Worm (Caenorhabditis elegans) whole organism, L3 larva: ENCODE results near the gene patr-1.

Experiments
- R02D3.7 ChIP-seq: fragments of 150-350 bp; optimal IDR thresholded peaks from 2 replicates; lab custom pipeline; 2014; ENCODE audit warnings: missing biosample characterization, missing genetic modification characterization
- ZK546.5 ChIP-seq: sonication (generic microtip); optimal IDR thresholded peaks from 2 replicates; lab custom pipeline; 2017; ENCODE audit warnings: missing biosample characterization, missing genetic modification characterization
- aly-2 ChIP-seq: fragments of 150-350 bp; optimal IDR thresholded peaks from 2 replicates; lab custom pipeline; 2014; ENCODE audit warnings: missing biosample characterization, missing genetic modification characterization
- ama-1 ChIP-seq: fragments of 150-350 bp; optimal IDR thresholded peaks from 2 replicates; lab custom pipeline; 2018
- ceh-16 ChIP-seq: sonication (generic microtip); optimal IDR thresholded peaks from 2 replicates; lab custom pipeline; 2017; ENCODE audit warnings: missing biosample characterization, missing genetic modification characterization
- ceh-28 ChIP-seq: fragments of 150-350 bp; optimal IDR thresholded peaks from 2 replicates; lab custom pipeline; 2014; ENCODE audit warnings: missing biosample characterization, missing genetic modification reagents, missing genetic modification characterization
- ceh-82 ChIP-seq: fragments of 150-350 bp; optimal IDR thresholded peaks from 2 replicates; lab custom pipeline; 2014; ENCODE audit warnings: missing biosample characterization, missing genetic modification characterization
- ceh-9 ChIP-seq: sonication (generic microtip); optimal IDR thresholded peaks from 2 replicates; lab custom pipeline; 2018; ENCODE audit warnings: missing biosample characterization, missing genetic modification characterization
- egl-27 ChIP-seq: sonication (generic microtip); optimal IDR thresholded peaks from 4 replicates; lab custom pipeline; 2017; ENCODE audit warnings: missing biosample characterization, missing genetic modification reagents, missing genetic modification characterization
- egl-5 ChIP-seq: fragments of 150-350 bp; optimal IDR thresholded peaks from 2 replicates; lab custom pipeline; 2017; ENCODE audit warnings: missing biosample characterization, missing genetic modification reagents, missing genetic modification characterization, inconsistent platforms
- elt-1 ChIP-seq: fragments of 150-350 bp; optimal IDR thresholded peaks from 2 replicates; lab custom pipeline; 2014; ENCODE audit warnings: missing biosample characterization, missing genetic modification characterization
- elt-2 ChIP-seq: sonication (generic microtip); optimal IDR thresholded peaks from 2 replicates; lab custom pipeline; 2016; ENCODE audit warnings: missing genetic modification reagents, mild to moderate bottlenecking, missing genetic modification characterization, missing compliant biosample characterization
- elt-3 ChIP-seq, 3 experiments: fragments of 150-350 bp in 1 of 3; sonication (generic microtip) in 2 of 3; optimal IDR thresholded peaks; 2 replicates in 2 of 3; 4 replicates in 1 of 3; lab custom pipeline; 2014 to 2017; ENCODE audit warnings: missing biosample characterization in 3 of 3, missing genetic modification characterization in 3 of 3
- fkh-10 ChIP-seq: sonication (generic microtip); optimal IDR thresholded peaks from 2 replicates; lab custom pipeline; 2017; ENCODE audit warnings: missing biosample characterization, missing genetic modification reagents, missing genetic modification characterization
- fkh-2 ChIP-seq: fragments of 150-350 bp; optimal IDR thresholded peaks from 2 replicates; lab custom pipeline; 2014; ENCODE audit warnings: missing biosample characterization, missing genetic modification reagents, missing genetic modification characterization
- fos-1 ChIP-seq: fragments of 150-350 bp; optimal IDR thresholded peaks from 2 replicates; lab custom pipeline; 2014; ENCODE audit warnings: missing biosample characterization, missing genetic modification characterization
- hmg-11 ChIP-seq: sonication (generic microtip); optimal IDR thresholded peaks from 2 replicates; lab custom pipeline; 2016; ENCODE audit warnings: missing genetic modification characterization, missing compliant biosample characterization
- jun-1 ChIP-seq: fragments of 150-350 bp; optimal IDR thresholded peaks from 2 replicates; lab custom pipeline; 2014; ENCODE audit warnings: missing biosample characterization, missing genetic modification reagents, missing genetic modification characterization
- lin-15B ChIP-seq: fragments of 150-350 bp; optimal IDR thresholded peaks from 2 replicates; lab custom pipeline; 2014; ENCODE audit warnings: missing biosample characterization, missing genetic modification characterization
- lin-39 ChIP-seq: fragments of 150-350 bp; optimal IDR thresholded peaks from 2 replicates; lab custom pipeline; 2018; ENCODE audit warnings: missing biosample characterization, missing genetic modification reagents, missing genetic modification characterization
- lsy-12 ChIP-seq: sonication (generic microtip); optimal IDR thresholded peaks from 2 replicates; lab custom pipeline; 2016; ENCODE audit warnings: mild to moderate bottlenecking, missing genetic modification characterization, missing compliant biosample characterization
- mdl-1 ChIP-seq: fragments of 150-350 bp; optimal IDR thresholded peaks from 2 replicates; lab custom pipeline; 2014; ENCODE audit warnings: missing biosample characterization, missing genetic modification characterization
- mml-1 ChIP-seq: fragments of 150-350 bp; sonication (generic microtip); optimal IDR thresholded peaks from 3 replicates; lab custom pipeline; 2014; ENCODE audit warnings: missing biosample characterization, missing genetic modification characterization
- nfya-1 ChIP-seq: sonication (generic microtip); optimal IDR thresholded peaks from 2 replicates; lab custom pipeline; 2017; ENCODE audit warnings: missing genetic modification characterization, mild to moderate bottlenecking, missing compliant biosample characterization, antibody characterized with exemption, moderate library complexity; ENCODE audit not compliant: insufficient read depth
- nhr-11 ChIP-seq: fragments of 150-350 bp; optimal IDR thresholded peaks from 2 replicates; lab custom pipeline; 2014; ENCODE audit warnings: missing biosample characterization, missing genetic modification characterization
- nhr-12 ChIP-seq: fragments of 150-350 bp; optimal IDR thresholded peaks from 2 replicates; lab custom pipeline; 2014; ENCODE audit warnings: missing biosample characterization, missing genetic modification characterization
- nhr-23 ChIP-seq: fragments of 150-350 bp; optimal IDR thresholded peaks from 2 replicates; lab custom pipeline; 2014; ENCODE audit warnings: missing biosample characterization, missing genetic modification reagents, missing genetic modification characterization
- nhr-25 ChIP-seq: sonication (generic microtip); optimal IDR thresholded peaks from 2 replicates; lab custom pipeline; 2017; ENCODE audit warnings: missing biosample characterization, missing genetic modification characterization
- nhr-28 ChIP-seq: fragments of 150-350 bp; optimal IDR thresholded peaks from 2 replicates; lab custom pipeline; 2014; ENCODE audit warnings: missing biosample characterization, missing genetic modification characterization
- nhr-43 ChIP-seq: sonication (generic microtip); optimal IDR thresholded peaks from 2 replicates; lab custom pipeline; 2016; ENCODE audit warnings: mild to moderate bottlenecking, missing genetic modification characterization, missing compliant biosample characterization; ENCODE audit not compliant: poor library complexity, severe bottlenecking
- nhr-67 ChIP-seq: fragments of 150-350 bp; optimal IDR thresholded peaks from 2 replicates; lab custom pipeline; 2014; ENCODE audit warnings: missing biosample characterization, missing genetic modification characterization
- nhr-76 ChIP-seq: fragments of 150-350 bp; sonication (generic microtip); optimal IDR thresholded peaks from 5 replicates; lab custom pipeline; 2014; ENCODE audit warnings: missing biosample characterization, missing genetic modification characterization
- nhr-77 ChIP-seq: fragments of 150-350 bp; optimal IDR thresholded peaks from 2 replicates; lab custom pipeline; 2014; ENCODE audit warnings: missing biosample characterization, missing genetic modification characterization
- pha-4 ChIP-seq: fragments of 150-350 bp; optimal IDR thresholded peaks from 2 replicates; lab custom pipeline; 2014; ENCODE audit warnings: missing biosample characterization, missing genetic modification reagents, missing genetic modification characterization
- pqm-1 ChIP-seq: fragments of 150-350 bp; optimal IDR thresholded peaks from 2 replicates; lab custom pipeline; 2017; ENCODE audit warnings: missing biosample characterization, missing genetic modification characterization, inconsistent platforms
- sea-2 ChIP-seq: fragments of 150-350 bp; sonication (generic microtip); optimal IDR thresholded peaks from 4 replicates; lab custom pipeline; 2014; ENCODE audit warnings: missing biosample characterization, missing genetic modification reagents, missing genetic modification characterization
- skn-1 ChIP-seq: fragments of 150-350 bp; optimal IDR thresholded peaks from 2 replicates; lab custom pipeline; 2014; ENCODE audit warnings: missing biosample characterization, missing genetic modification characterization
- unc-62 ChIP-seq: fragments of 150-350 bp; sonication (generic microtip); optimal IDR thresholded peaks from 4 replicates; lab custom pipeline; 2014; ENCODE audit warnings: missing biosample characterization, missing genetic modification reagents, missing genetic modification characterization
- zag-1 ChIP-seq: fragments of 150-350 bp; optimal IDR thresholded peaks from 2 replicates; lab custom pipeline; 2014; ENCODE audit warnings: missing biosample characterization, missing genetic modification characterization
- ztf-4 ChIP-seq: fragments of 150-350 bp; optimal IDR thresholded peaks from 2 replicates; lab custom pipeline; 2014; ENCODE audit warnings: missing biosample characterization, missing genetic modification characterization

patr-1 gene

DNA sequence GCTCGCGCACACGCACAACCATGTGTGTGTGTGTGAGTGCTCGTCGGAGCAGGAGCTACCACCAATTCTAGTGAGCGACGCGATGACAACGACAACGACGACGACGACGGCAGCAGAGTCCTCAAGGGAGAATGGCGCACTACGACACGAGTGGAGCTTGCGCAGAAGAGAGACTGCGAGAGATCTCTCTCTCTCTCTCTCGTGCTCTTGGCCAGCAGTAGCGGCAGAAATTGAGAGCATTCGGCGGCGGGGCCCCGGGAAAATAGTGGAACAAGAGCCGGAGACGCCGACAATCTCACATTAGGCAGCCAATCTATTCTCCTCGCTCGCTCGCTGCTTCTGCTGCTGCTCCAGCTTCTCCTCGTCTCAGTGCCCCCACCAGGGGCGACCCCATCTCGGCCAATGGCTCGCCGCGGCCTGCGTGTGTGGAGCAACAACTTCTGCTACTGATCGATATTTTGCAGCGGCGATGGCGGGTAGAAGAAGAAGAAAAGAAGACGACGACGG, 30.9 kb downstream of the patr-1 start (continued):
- TF ChIP-seq fkh-10 (GFP tag; lab: Kevin White, UChicago), result peak; percentile 30
- TF ChIP-seq zag-1 (tag; lab: Kevin White, UChicago), result peak; percentile 22
- no peak for TF ChIP-seq nhr-28 (tag; lab: Kevin White, UChicago)

DNA sequence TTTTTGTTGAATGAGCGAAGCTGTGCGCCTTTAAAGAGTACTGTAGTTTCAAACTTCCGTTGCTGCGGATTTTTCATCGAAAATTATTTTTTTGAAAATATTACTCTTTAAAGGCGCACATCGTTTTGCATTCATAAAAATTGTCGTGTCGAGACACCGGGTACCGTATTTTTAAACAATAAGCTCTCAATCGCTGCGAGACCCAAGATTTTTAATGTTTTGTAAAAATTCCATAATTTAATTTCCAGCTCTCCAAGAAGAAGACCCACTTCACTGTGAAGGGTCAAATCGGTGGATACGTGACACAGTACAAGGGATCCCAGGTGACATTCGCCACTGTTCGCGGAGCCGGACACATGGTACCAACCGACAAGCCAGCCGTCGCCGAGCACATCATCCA, 35.4 kb downstream of the patr-1 start:
- no peak for TF ChIP-seq nhr-12 (tag; lab: Kevin White, UChicago)
- no peak for TF ChIP-seq ceh-9 (tag; lab: Kevin White, UChicago)
- no peak for TF ChIP-seq ztf-4 (tag; lab: Kevin White, UChicago)
- TF ChIP-seq lin-15B, result no peak
- TF ChIP-seq R02D3.7 (tag; lab: Kevin White, UChicago), result no peak
- no peak for TF ChIP-seq elt-1 (tag; lab: Kevin White, UChicago)
- no peak for TF ChIP-seq hmg-11 (tag; lab: Kevin White, UChicago)
- TF ChIP-seq fkh-2 (tag; lab: Kevin White, UChicago), result no peak
- TF ChIP-seq sea-2 (GFP tag; lab: Kevin White, UChicago), result no peak
- no peak for TF ChIP-seq nfya-1 (tag; lab: Kevin White, UChicago)
- TF ChIP-seq nhr-25 (tag; lab: Kevin White, UChicago), result no peak
- no peak for TF ChIP-seq nhr-28 (tag; lab: Kevin White, UChicago)
- TF ChIP-seq ceh-82 (tag; lab: Kevin White, UChicago), result no peak
- TF ChIP-seq lsy-12 (tag; lab: Kevin White, UChicago), result no peak
- no peak for TF ChIP-seq egl-5 (tag; lab: Kevin White, UChicago)

DNA sequence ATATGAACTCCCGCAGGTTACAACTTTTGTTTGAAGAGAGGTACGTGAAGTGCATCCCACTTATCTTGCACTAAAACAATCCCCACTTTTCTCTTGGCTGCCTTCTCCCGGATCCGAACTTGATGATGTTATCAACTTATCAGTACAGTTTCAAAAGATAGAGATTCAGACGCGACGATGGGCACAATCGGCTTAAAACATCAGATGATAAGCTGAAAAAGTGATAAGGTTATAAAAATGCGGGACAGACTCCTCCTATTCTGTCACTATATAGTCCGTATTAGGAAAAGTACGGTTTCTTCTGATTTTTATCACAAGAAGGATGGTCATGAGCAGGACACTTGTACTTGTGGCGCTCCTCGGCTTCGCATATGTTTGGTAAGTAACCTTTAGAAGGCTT, 38.5 kb downstream of the patr-1 start, which contains the start of gene ctsa-1.2:
Gene ctsa-1.2, plus strand, starts transcription at position 160 of the 400 bp plus-strand sequence.
- TF ChIP-seq elt-1 (tag; lab: Kevin White, UChicago), result no peak
- TF ChIP-seq nhr-12 (tag; lab: Kevin White, UChicago), result no peak
- TF ChIP-seq nhr-11 (tag; lab: Kevin White, UChicago), result no peak
- TF ChIP-seq elt-2 (tag; lab: Kevin White, UChicago), result peak; percentile 94
- peak; percentile 94 for TF ChIP-seq pqm-1
- TF ChIP-seq skn-1 (tag; lab: Kevin White, UChicago), result no peak

DNA sequence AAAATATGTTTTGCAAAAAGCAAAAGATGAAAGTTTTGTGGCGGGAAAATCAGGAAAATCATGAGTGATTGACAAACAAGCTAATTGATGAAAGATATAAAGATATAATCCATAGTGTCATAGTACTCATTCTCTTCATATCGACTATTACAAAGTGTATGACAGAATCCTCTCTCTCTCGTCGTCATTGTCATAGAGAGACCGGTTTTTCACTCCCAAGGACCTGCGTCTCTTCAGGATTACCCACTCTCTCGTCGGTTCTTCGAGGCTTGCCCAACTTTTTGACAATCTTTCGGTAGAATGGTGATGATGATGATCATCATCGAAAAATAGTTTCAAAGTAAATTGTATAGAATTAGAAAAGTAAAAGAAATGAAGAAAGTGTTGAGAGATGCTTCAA, 40.4 kb downstream of the patr-1 start:
- peak; percentile 36 for TF ChIP-seq nfya-1 (tag; lab: Kevin White, UChicago)
- no peak for TF ChIP-seq jun-1 (tag; lab: Kevin White, UChicago)
- no peak for TF ChIP-seq aly-2 (tag; lab: Kevin White, UChicago)
- TF ChIP-seq nhr-43 (tag; lab: Kevin White, UChicago), result peak; percentile 79
- no peak for TF ChIP-seq lin-39 (tag; lab: Kevin White, UChicago)
- no peak for TF ChIP-seq ceh-16 (tag; lab: Kevin White, UChicago)
- no peak for TF ChIP-seq nhr-12 (tag; lab: Kevin White, UChicago)
- TF ChIP-seq nhr-23 (tag; lab: Kevin White, UChicago), result peak; percentile 83
- no peak for TF ChIP-seq egl-5 (tag; lab: Kevin White, UChicago)
- TF ChIP-seq elt-3 (tag; optimal IDR thresholded peaks at IDR 0.05; lab: Kevin White, UChicago), result no peak
- no peak for TF ChIP-seq mml-1 (tag; lab: Kevin White, UChicago)
- TF ChIP-seq ZK546.5 (tag; lab: Kevin White, UChicago), result no peak
- TF ChIP-seq elt-1 (tag; lab: Kevin White, UChicago), result no peak
- TF ChIP-seq fos-1 (tag; lab: Kevin White, UChicago), result no peak
- no peak for TF ChIP-seq nhr-76 (tag; lab: Kevin White, UChicago)
- no peak for TF ChIP-seq sea-2 (GFP tag; lab: Kevin White, UChicago)
- peak; percentile 17 for TF ChIP-seq unc-62 (GFP tag; lab: Kevin White, UChicago)
- no peak for TF ChIP-seq fkh-2 (tag; lab: Kevin White, UChicago)
- peak; percentile 88 for TF ChIP-seq nhr-25 (tag; lab: Kevin White, UChicago)
- no peak for TF ChIP-seq R02D3.7 (tag; lab: Kevin White, UChicago)
- no peak for TF ChIP-seq ztf-4 (tag; lab: Kevin White, UChicago)
- TF ChIP-seq mdl-1 (tag; lab: Kevin White, UChicago), result no peak
- TF ChIP-seq nhr-28 (tag; lab: Kevin White, UChicago), result no peak
- no peak for TF ChIP-seq egl-27 (tag; lab: Kevin White, UChicago)
- TF ChIP-seq lin-15B, result no peak
- no peak for TF ChIP-seq nhr-11 (tag; lab: Kevin White, UChicago)
- no peak for TF ChIP-seq fkh-10 (GFP tag; lab: Kevin White, UChicago)
- TF ChIP-seq zag-1 (tag; lab: Kevin White, UChicago), result no peak
- no peak for TF ChIP-seq nhr-77 (tag; lab: Kevin White, UChicago)
- TF ChIP-seq hmg-11 (tag; lab: Kevin White, UChicago), result no peak
- no peak for TF ChIP-seq lsy-12 (tag; lab: Kevin White, UChicago)
- TF ChIP-seq ama-1 (lab: Kevin White, UChicago), result no peak
- no peak for TF ChIP-seq ceh-28 (tag; lab: Kevin White, UChicago)
- TF ChIP-seq nhr-67 (tag; lab: Kevin White, UChicago), result no peak
- TF ChIP-seq skn-1 (tag; lab: Kevin White, UChicago), result no peak
- no peak for TF ChIP-seq ceh-82 (tag; lab: Kevin White, UChicago)
- TF ChIP-seq pha-4 (tag; lab: Kevin White, UChicago), result no peak
- no peak for TF ChIP-seq elt-2 (tag; lab: Kevin White, UChicago)
